Worm (Caenorhabditis elegans) whole organism, L1 larva: Measurements from ENCODE around the gene srd-59.

Source experiments
- ama-1 ChIP-seq: fragments of 150-350 bp; optimal IDR thresholded peaks from 2 replicates; lab custom pipeline; 2014
- hlh-17 ChIP-seq: fragments of 200-800 bp; sonication (Bioruptor generic); optimal IDR thresholded peaks from 2 replicates; lab custom pipeline; 2018; ENCODE audit warnings: missing genetic modification characterization, mild to moderate bottlenecking, missing compliant biosample characterization, moderate library complexity, borderline replicate concordance
- jun-1 ChIP-seq: fragments of 150-350 bp; optimal IDR thresholded peaks from 2 replicates; lab custom pipeline; 2014; ENCODE audit warnings: missing biosample characterization, missing genetic modification reagents, missing genetic modification characterization
- lin-14 ChIP-seq: fragments of 200-800 bp; sonication (Bioruptor generic); optimal IDR thresholded peaks from 2 replicates; lab custom pipeline; 2018; ENCODE audit warnings: mild to moderate bottlenecking, missing genetic modification characterization, moderate library complexity, missing compliant biosample characterization
- nhr-12 ChIP-seq: sonication (generic microtip); optimal IDR thresholded peaks from 2 replicates; lab custom pipeline; 2017; ENCODE audit warnings: missing biosample characterization, missing genetic modification characterization
- nhr-237 ChIP-seq: fragments of 150-350 bp; optimal IDR thresholded peaks from 2 replicates; lab custom pipeline; 2014; ENCODE audit warnings: missing biosample characterization, missing genetic modification characterization
- nhr-77 ChIP-seq: fragments of 150-350 bp; optimal IDR thresholded peaks from 2 replicates; lab custom pipeline; 2014; ENCODE audit warnings: missing biosample characterization, missing genetic modification characterization
- pax-3 ChIP-seq: fragments of 200-800 bp; sonication (Bioruptor generic); optimal IDR thresholded peaks from 2 replicates; lab custom pipeline; 2018; ENCODE audit warnings: mild to moderate bottlenecking, missing genetic modification characterization, moderate library complexity, missing compliant biosample characterization
- rnt-1 ChIP-seq: sonication (generic microtip); optimal IDR thresholded peaks from 2 replicates; lab custom pipeline; 2016; ENCODE audit warnings: mild to moderate bottlenecking, missing genetic modification characterization, moderate library complexity, missing compliant biosample characterization
- unc-86 ChIP-seq: sonication (generic microtip); optimal IDR thresholded peaks from 2 replicates; lab custom pipeline; 2016; ENCODE audit warnings: missing genetic modification characterization, missing compliant biosample characterization
- vab-15 ChIP-seq: sonication (generic microtip); optimal IDR thresholded peaks from 2 replicates; lab custom pipeline; 2017; ENCODE audit warnings: missing genotype, mild to moderate bottlenecking, missing genetic modification characterization, missing compliant biosample characterization
- zag-1 ChIP-seq: fragments of 150-350 bp; optimal IDR thresholded peaks from 2 replicates; lab custom pipeline; 2014; ENCODE audit warnings: missing biosample characterization, missing genetic modification characterization
- ztf-11 ChIP-seq, 2 experiments: sonication (generic microtip); optimal IDR thresholded peaks; 2 replicates each; lab custom pipeline; 2016 to 2017; ENCODE audit warnings: missing genetic modification characterization in 2 of 2, missing biosample characterization in 1 of 2, missing compliant biosample characterization in 1 of 2

ce11 chrII:7195541-7195940 is 9.9 kb upstream of the srd-59 start, which contains the start of gene acdh-12:
- no peak for TF ChIP-seq zag-1 (tag; lab: Kevin White, UChicago)
- TF ChIP-seq rnt-1 (tag; lab: Kevin White, UChicago) = no peak
- no peak for TF ChIP-seq unc-86
- no peak for TF ChIP-seq nhr-12 (tag; lab: Kevin White, UChicago)
- TF ChIP-seq ama-1 (lab: Kevin White, UChicago) = no peak
- TF ChIP-seq nhr-77 = no peak
- no peak for TF ChIP-seq pax-3
- TF ChIP-seq lin-14 (GFP tag; lab: Kevin White, UChicago) = no peak
- no peak for TF ChIP-seq nhr-237
- TF ChIP-seq vab-15 (tag; lab: Kevin White, UChicago) = no peak
- TF ChIP-seq jun-1 (tag; lab: Kevin White, UChicago) = no peak
- TF ChIP-seq hlh-17 (GFP tag; lab: Kevin White, UChicago) = no peak
- no peak for TF ChIP-seq ztf-11 (tag; optimal IDR thresholded peaks at IDR 0.05; lab: Kevin White, UChicago)
